Fruit fly (Drosophila melanogaster): ENCODE data around the gene CheB38a.

CheB38a gene

dm6 chr2L:20864764-20865265 is 46.5 kb upstream of the CheB38a start, which contains the start of gene CG9338 (continued):
- TF ChIP-seq bowl (GFP tag; IDR thresholded peaks at IDR 0.05), result peak; percentile 31; the same call in 1 of the 2 replicates
- peak; percentile 80 for TF ChIP-seq sug (tag; optimal IDR thresholded peaks at IDR 0.05)
- TF ChIP-seq sim (GFP tag; IDR thresholded peaks at IDR 0.05), result no peak; the same call in 1 of the 2 replicates
- TF ChIP-seq CG10431 (GFP tag; optimal IDR thresholded peaks at IDR 0.05), result peak; percentile 35
- peak; percentile 71 for TF ChIP-seq CG4854 (GFP tag; optimal IDR thresholded peaks at IDR 0.05)
- TF ChIP-seq ind (GFP tag; optimal IDR thresholded peaks at IDR 0.05), result peak; percentile 96
- no peak for TF ChIP-seq Dref (GFP tag; IDR thresholded peaks at IDR 0.05)
- peak; percentile 93 for TF ChIP-seq H15 (GFP tag; IDR thresholded peaks at IDR 0.05)
- peak; percentile 97 for TF ChIP-seq CG31441 (GFP tag; IDR thresholded peaks at IDR 0.05)
- no peak for TF ChIP-seq Poxn (GFP tag; IDR thresholded peaks at IDR 0.05)
- peak; percentile 58 for TF ChIP-seq CG12942 (GFP tag; optimal IDR thresholded peaks at IDR 0.05)
- TF ChIP-seq CG30020 (tag; optimal IDR thresholded peaks at IDR 0.05), result peak; percentile 24
- peak; percentile 96 for TF ChIP-seq nau (GFP tag; optimal IDR thresholded peaks at IDR 0.05)
- TF ChIP-seq Asciz (GFP tag; optimal IDR thresholded peaks at IDR 0.05), result peak; percentile 91
- no peak for TF ChIP-seq hth (optimal IDR thresholded peaks at IDR 0.05)
- TF ChIP-seq unc-4 (GFP tag; IDR thresholded peaks at IDR 0.05; ENCODE audit: partially characterized antibody), result no peak
- peak; percentile 82 for TF ChIP-seq Fer2 (tag; optimal IDR thresholded peaks at IDR 0.05)
- peak; percentile 48 for TF ChIP-seq Bdp1 (GFP tag; optimal IDR thresholded peaks at IDR 0.05)
- TF ChIP-seq Dad (GFP tag; optimal IDR thresholded peaks at IDR 0.05), result peak; percentile 69
- peak; percentile 61 for TF ChIP-seq luna (GFP tag; optimal IDR thresholded peaks at IDR 0.05)
- TF ChIP-seq cwo (GFP tag; optimal IDR thresholded peaks at IDR 0.05), result peak; percentile 94
- peak; percentile 90 for TF ChIP-seq CG10979 (tag; optimal IDR thresholded peaks at IDR 0.05)
- peak; percentile 45; the same call in 1 of the 3 replicates for TF ChIP-seq CG14860 (GFP tag; IDR thresholded peaks at IDR 0.05; ENCODE audit: partially characterized antibody)
- peak; percentile 72 for TF ChIP-seq Max (GFP tag; optimal IDR thresholded peaks at IDR 0.05)
- TF ChIP-seq CG3995 (GFP tag; optimal IDR thresholded peaks at IDR 0.05), result peak; percentile 71
- no peak for TF ChIP-seq Opbp (GFP tag; IDR thresholded peaks at IDR 0.05; ENCODE audit: partially characterized antibody)
- TF ChIP-seq nmo (GFP tag; optimal IDR thresholded peaks at IDR 0.05), result peak; percentile 84
- TF ChIP-seq NFAT (GFP tag; IDR thresholded peaks at IDR 0.05), result peak; percentile 91
- peak; percentile 68 for TF ChIP-seq TFAM (GFP tag; optimal IDR thresholded peaks at IDR 0.05)
- no peak for TF ChIP-seq CG7745 (tag; optimal IDR thresholded peaks at IDR 0.05)
- no peak for TF ChIP-seq CG17912 (GFP tag; optimal IDR thresholded peaks at IDR 0.05)
- peak; percentile 68 for TF ChIP-seq Hand (GFP tag; optimal IDR thresholded peaks at IDR 0.05)
- peak; percentile 70 for TF ChIP-seq CG33213 (GFP tag; optimal IDR thresholded peaks at IDR 0.05)
- TF ChIP-seq CG6689 (GFP tag; IDR thresholded peaks at IDR 0.05), result peak; percentile 95
- TF ChIP-seq CG18599 (GFP tag; optimal IDR thresholded peaks at IDR 0.05), result peak; percentile 96
- TF ChIP-seq CG5245 (GFP tag; optimal IDR thresholded peaks at IDR 0.05), result peak; percentile 48
- peak; percentile 62 for TF ChIP-seq CG18476 (GFP tag; optimal IDR thresholded peaks at IDR 0.05)
- TF ChIP-seq CG12659 (GFP tag; optimal IDR thresholded peaks at IDR 0.05), result peak; percentile 86
- TF ChIP-seq CG8944 (GFP tag; optimal IDR thresholded peaks at IDR 0.05), result peak; percentile 75
- peak; percentile 96 for TF ChIP-seq CG18262 (tag; optimal IDR thresholded peaks at IDR 0.05)
- TF ChIP-seq Sox100B (GFP tag; optimal IDR thresholded peaks at IDR 0.05), result peak; percentile 92
- TF ChIP-seq fu2 (GFP tag; optimal IDR thresholded peaks at IDR 0.05), result peak; percentile 67
- peak; percentile 74 for TF ChIP-seq CG15696 (tag; optimal IDR thresholded peaks at IDR 0.05)
- TF ChIP-seq HmgD (GFP tag; optimal IDR thresholded peaks at IDR 0.05), result peak; percentile 64
- TF ChIP-seq dm (GFP tag; optimal IDR thresholded peaks at IDR 0.05), result peak; percentile 64
- no peak for TF ChIP-seq dimm (GFP tag; IDR thresholded peaks at IDR 0.05)
- TF ChIP-seq Bteb2 (GFP tag; optimal IDR thresholded peaks at IDR 0.05), result peak; percentile 87
- TF ChIP-seq CG6854 (GFP tag; optimal IDR thresholded peaks at IDR 0.05), result peak; percentile 89
- TF ChIP-seq CG9876 (GFP tag; optimal IDR thresholded peaks at IDR 0.05), result peak; percentile 46
- TF ChIP-seq gsb (GFP tag; IDR thresholded peaks at IDR 0.05), result peak; percentile 86; the same call in 1 of the 2 replicates

Data from whole organism, embryonic.